Fruit fly (Drosophila melanogaster) whole organism, embryonic: ENCODE results near the gene Cad74A.

Source experiments
- Abd-B ChIP-seq: fragments of 200-800 bp; sonication (Bioruptor generic); optimal IDR thresholded peaks from 2 replicates; lab custom pipeline; 2018; ENCODE audit warnings: missing biosample characterization, mild to moderate bottlenecking, missing genetic modification characterization, moderate library complexity
- BEAF-32 ChIP-seq: fragments of 200-800 bp; sonication (Bioruptor generic); optimal IDR thresholded peaks from 3 replicates; lab custom pipeline; 2017; ENCODE audit warnings: missing biosample characterization, missing genetic modification characterization, mild to moderate bottlenecking, moderate library complexity, missing genetic modification reagents
- Bdp1 ChIP-seq: fragments of 200-800 bp; sonication (Bioruptor generic); optimal IDR thresholded peaks from 3 replicates; lab custom pipeline; 2016; ENCODE audit warnings: missing biosample characterization, missing genetic modification characterization
- Bgb ChIP-seq: fragments of 200-800 bp; sonication (Bioruptor generic); IDR thresholded peaks from 2 replicates; pipeline ENCODE4 v1.3.6; 2022; ENCODE audit warnings: missing biosample characterization, missing genetic modification characterization; ENCODE audit not compliant: partially characterized antibody
- CG11456 ChIP-seq: fragments of 200-800 bp; sonication (Bioruptor generic); IDR thresholded peaks from 3 replicates; pipeline ENCODE4 v1.3.6; 2022; ENCODE audit warnings: missing biosample characterization, missing genetic modification characterization
- CG11504 ChIP-seq: fragments of 200-800 bp; sonication (Bioruptor generic); optimal IDR thresholded peaks from 3 replicates; lab custom pipeline; 2019; ENCODE audit warnings: missing biosample characterization, mild to moderate bottlenecking, missing genetic modification characterization, moderate library complexity
- CG14710 ChIP-seq: fragments of 200-800 bp; sonication (Bioruptor generic); optimal IDR thresholded peaks from 3 replicates; lab custom pipeline; 2019; ENCODE audit warnings: missing biosample characterization, mild to moderate bottlenecking, missing genetic modification characterization, moderate library complexity
- CG16813 ChIP-seq: fragments of 200-800 bp; sonication (Bioruptor generic); IDR thresholded peaks from 3 replicates; pipeline ENCODE4 v1.3.6; 2022; ENCODE audit warnings: missing biosample characterization, missing genetic modification characterization; ENCODE audit not compliant: partially characterized antibody
- CG17829 ChIP-seq: fragments of 200-800 bp; optimal IDR thresholded peaks from 2 replicates; lab custom pipeline; 2019; ENCODE audit warnings: missing biosample characterization, mild to moderate bottlenecking, missing genetic modification characterization, moderate library complexity
- CG18599 ChIP-seq: fragments of 200-800 bp; sonication (Bioruptor generic); optimal IDR thresholded peaks from 3 replicates; lab custom pipeline; 2017; ENCODE audit warnings: missing biosample characterization, missing genetic modification characterization, mild to moderate bottlenecking, moderate library complexity, missing genetic modification reagents
- CG2712 ChIP-seq: fragments of 200-800 bp; optimal IDR thresholded peaks from 3 replicates; lab custom pipeline; 2019; ENCODE audit warnings: missing biosample characterization, mild to moderate bottlenecking, missing genetic modification characterization, moderate library complexity
- CG3847 ChIP-seq: fragments of 200-800 bp; sonication (Bioruptor generic); IDR thresholded peaks from 2 replicates; pipeline ENCODE4 v1.3.6; 2022; ENCODE audit warnings: missing biosample characterization, missing genetic modification characterization
- CG3995 ChIP-seq: fragments of 200-800 bp; sonication (Bioruptor generic); optimal IDR thresholded peaks from 3 replicates; lab custom pipeline; 2016; ENCODE audit warnings: missing biosample characterization, missing genetic modification characterization
- CG42726 ChIP-seq: fragments of 200-800 bp; sonication (Bioruptor generic); IDR thresholded peaks from 2 replicates; pipeline ENCODE4 v1.3.6; 2022; ENCODE audit warnings: missing biosample characterization, missing genetic modification characterization; ENCODE audit not compliant: partially characterized antibody
- CG4617 ChIP-seq: fragments of 200-800 bp; sonication (Bioruptor generic); optimal IDR thresholded peaks from 3 replicates; lab custom pipeline; 2016; ENCODE audit warnings: missing biosample characterization, missing genetic modification characterization, borderline replicate concordance
- CG6791 ChIP-seq: fragments of 200-800 bp; sonication (Bioruptor generic); IDR thresholded peaks from 3 replicates; pipeline ENCODE4 v1.3.6; 2022; ENCODE audit warnings: missing biosample characterization, missing genetic modification characterization; ENCODE audit not compliant: partially characterized antibody
- CG8290 ChIP-seq, 3 experiments: fragments of 200-800 bp; sonication (Bioruptor generic); optimal IDR thresholded peaks; 2 replicates each; lab custom pipeline; 2016 to 2019; ENCODE audit warnings: missing biosample characterization in 3 of 3, missing genetic modification characterization in 3 of 3, mild to moderate bottlenecking in 2 of 3, moderate library complexity in 1 of 3
- CG8359 ChIP-seq: fragments of 200-800 bp; sonication (Bioruptor generic); optimal IDR thresholded peaks from 2 replicates; lab custom pipeline; 2017; ENCODE audit warnings: missing biosample characterization, mild to moderate bottlenecking, missing genetic modification characterization, borderline replicate concordance
- CG9797 ChIP-seq: fragments of 200-800 bp; sonication (Bioruptor generic); optimal IDR thresholded peaks from 3 replicates; lab custom pipeline; 2018; ENCODE audit warnings: missing biosample characterization, mild to moderate bottlenecking, missing genetic modification characterization
- CTCF ChIP-seq: fragments of 200-800 bp; sonication (Bioruptor generic); optimal IDR thresholded peaks from 2 replicates; lab custom pipeline; 2017; ENCODE audit warnings: missing biosample characterization, mild to moderate bottlenecking, missing genetic modification characterization, moderate library complexity
- Camta ChIP-seq: fragments of 200-800 bp; sonication (Bioruptor generic); optimal IDR thresholded peaks from 2 replicates; lab custom pipeline; 2016; ENCODE audit warnings: missing biosample characterization, missing genetic modification characterization
- CoRest ChIP-seq: fragments of 200-800 bp; sonication (Bioruptor generic); optimal IDR thresholded peaks from 3 replicates; lab custom pipeline; 2018; ENCODE audit warnings: missing biosample characterization, mild to moderate bottlenecking, missing genetic modification characterization, moderate library complexity
- Dp ChIP-seq: fragments of 200-800 bp; sonication (Bioruptor generic); optimal IDR thresholded peaks from 2 replicates; lab custom pipeline; 2018; ENCODE audit warnings: missing biosample characterization, mild to moderate bottlenecking, missing genetic modification characterization, moderate library complexity
- E2f2 ChIP-seq: fragments of 200-800 bp; sonication (Bioruptor generic); IDR thresholded peaks from 2 replicates; pipeline ENCODE4 v1.3.6; 2022; ENCODE audit warnings: missing biosample characterization, missing genetic modification characterization
- Ets97D ChIP-seq: fragments of 200-800 bp; sonication (Bioruptor generic); optimal IDR thresholded peaks from 3 replicates; lab custom pipeline; 2016; ENCODE audit warnings: missing biosample characterization, missing genetic modification characterization
- Lhr ChIP-seq: fragments of 200-800 bp; sonication (Bioruptor generic); optimal IDR thresholded peaks from 3 replicates; lab custom pipeline; 2017; ENCODE audit warnings: mild to moderate bottlenecking, missing biosample characterization, missing genetic modification reagents, missing genetic modification characterization
- MBD-R2 ChIP-seq: fragments of 200-800 bp; sonication (Bioruptor generic); IDR thresholded peaks from 2 replicates; pipeline ENCODE4 v1.3.6; 2022; ENCODE audit warnings: missing biosample characterization, missing genetic modification characterization
- Med ChIP-seq: fragments of 200-800 bp; sonication (Bioruptor generic); peaks from one replicate; lab custom pipeline; 2016; ENCODE audit warnings: missing biosample characterization, missing genetic modification characterization, mild to moderate bottlenecking, inconsistent platforms, moderate library complexity
- Myb ChIP-seq: fragments of 200-800 bp; sonication (Bioruptor generic); optimal IDR thresholded peaks from 2 replicates; lab custom pipeline; 2016; ENCODE audit warnings: missing biosample characterization, missing genetic modification characterization
- Opbp ChIP-seq: fragments of 200-800 bp; sonication (Bioruptor generic); IDR thresholded peaks from 3 replicates; pipeline ENCODE4 v1.3.6; 2022; ENCODE audit warnings: missing biosample characterization, missing genetic modification characterization; ENCODE audit not compliant: partially characterized antibody
- Scr ChIP-seq: fragments of 200-800 bp; sonication (Bioruptor generic); IDR thresholded peaks from 2 replicates; pipeline ENCODE4 v1.3.6; 2022; ENCODE audit warnings: missing biosample characterization, missing genetic modification characterization; ENCODE audit not compliant: partially characterized antibody
- amos ChIP-seq: fragments of 200-800 bp; sonication (Bioruptor generic); IDR thresholded peaks from 2 replicates; pipeline ENCODE4 v1.3.6; 2022; ENCODE audit warnings: missing biosample characterization, missing genetic modification characterization; ENCODE audit not compliant: partially characterized antibody
- bcd ChIP-seq: fragments of 200-800 bp; sonication (Bioruptor generic); optimal IDR thresholded peaks from 2 replicates; lab custom pipeline; 2017; ENCODE audit warnings: missing biosample characterization, mild to moderate bottlenecking, missing genetic modification characterization
- croc ChIP-seq: fragments of 200-800 bp; sonication (Bioruptor generic); conservative IDR thresholded peaks from 3 replicates; pipeline ENCODE4 v1.3.6; 2022; ENCODE audit warnings: missing biosample characterization, missing genetic modification characterization
- crp ChIP-seq, 2 experiments: fragments of 200-800 bp; sonication (Bioruptor generic); optimal IDR thresholded peaks; 2 replicates in 1 of 2; 3 replicates in 1 of 2; lab custom pipeline; 2017; ENCODE audit warnings: missing biosample characterization in 2 of 2, missing genetic modification characterization in 2 of 2, mild to moderate bottlenecking in 1 of 2, moderate library complexity in 1 of 2
- ftz-f1 ChIP-seq: fragments of 200-800 bp; sonication (Bioruptor generic); optimal IDR thresholded peaks from 2 replicates; lab custom pipeline; 2016; ENCODE audit warnings: missing biosample characterization, missing genetic modification characterization
- gfzf ChIP-seq: fragments of 200-800 bp; sonication (Bioruptor generic); optimal IDR thresholded peaks from 2 replicates; lab custom pipeline; 2016; ENCODE audit warnings: missing biosample characterization, mild to moderate bottlenecking, missing genetic modification characterization, moderate library complexity
- hbn ChIP-seq: fragments of 200-800 bp; sonication (Bioruptor generic); IDR thresholded peaks from 2 replicates; pipeline ENCODE4 v1.3.6; 2022; ENCODE audit warnings: missing biosample characterization, missing genetic modification characterization; ENCODE audit not compliant: partially characterized antibody
- jigr1 ChIP-seq: fragments of 200-800 bp; sonication (Bioruptor generic); IDR thresholded peaks from 3 replicates; pipeline ENCODE4 v1.3.6; 2022; ENCODE audit warnings: missing biosample characterization, missing genetic modification characterization
- knrl ChIP-seq: fragments of 200-800 bp; sonication (Bioruptor generic); IDR thresholded peaks from 3 replicates; pipeline ENCODE4 v1.3.6; 2022; ENCODE audit warnings: missing biosample characterization, missing genetic modification characterization; ENCODE audit not compliant: partially characterized antibody
- nmo ChIP-seq: fragments of 200-800 bp; sonication (Bioruptor generic); optimal IDR thresholded peaks from 2 replicates; lab custom pipeline; 2018; ENCODE audit warnings: missing biosample characterization, mild to moderate bottlenecking, missing genetic modification characterization, moderate library complexity
- onecut ChIP-seq: fragments of 200-800 bp; sonication (Bioruptor generic); IDR thresholded peaks from 2 replicates; pipeline ENCODE4 v1.3.6; 2022; ENCODE audit warnings: missing biosample characterization, missing genetic modification characterization
- pzg ChIP-seq: fragments of 200-800 bp; sonication (Bioruptor generic); optimal IDR thresholded peaks from 3 replicates; lab custom pipeline; 2018; ENCODE audit warnings: missing biosample characterization, mild to moderate bottlenecking, missing genetic modification characterization, moderate library complexity
- row ChIP-seq: fragments of 200-800 bp; sonication (Bioruptor generic); IDR thresholded peaks from 3 replicates; pipeline ENCODE4 v1.3.6; 2022; ENCODE audit warnings: missing biosample characterization, missing genetic modification characterization
- sr ChIP-seq: fragments of 200-800 bp; sonication (Bioruptor generic); IDR thresholded peaks from 3 replicates; pipeline ENCODE4 v1.3.6; 2022; ENCODE audit warnings: missing biosample characterization, missing genetic modification characterization
- trem ChIP-seq: fragments of 200-800 bp; optimal IDR thresholded peaks from 3 replicates; lab custom pipeline; 2019; ENCODE audit warnings: missing biosample characterization, mild to moderate bottlenecking, missing genetic modification characterization, moderate library complexity
- unc-4 ChIP-seq: fragments of 200-800 bp; sonication (Bioruptor generic); IDR thresholded peaks from 2 replicates; pipeline ENCODE4 v1.3.6; 2022; ENCODE audit warnings: missing biosample characterization, missing genetic modification characterization; ENCODE audit not compliant: partially characterized antibody
- unpg ChIP-seq: fragments of 200-800 bp; sonication (Bioruptor generic); optimal IDR thresholded peaks from 3 replicates; lab custom pipeline; 2018; ENCODE audit warnings: missing biosample characterization, mild to moderate bottlenecking, missing genetic modification characterization, moderate library complexity

The Cad74A gene

DNA sequence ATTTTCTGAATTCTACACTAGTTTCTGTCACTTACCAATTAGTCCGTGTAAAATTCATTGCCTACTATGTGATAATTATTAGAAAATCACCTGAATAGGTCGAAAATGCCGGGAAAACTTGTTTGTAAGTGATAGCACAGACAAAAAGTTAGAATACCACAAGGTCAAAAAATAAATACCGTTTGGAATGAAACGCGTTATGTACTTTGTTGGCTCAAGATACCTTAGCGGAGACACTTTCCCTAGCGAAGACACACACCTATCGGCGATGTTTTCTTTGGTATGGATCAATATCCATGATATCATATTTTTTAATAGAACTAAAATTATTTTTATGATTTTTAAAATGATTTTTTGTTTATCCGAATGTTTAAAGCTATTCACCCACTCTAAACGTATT lies 40.2 kb downstream of the Cad74A start, which contains the start of gene CG6479:
TSS of gene CG6479 (minus strand) at position 141 of the 400 bp plus-strand sequence.
- TF ChIP-seq unpg: no peak
- TF ChIP-seq CG16813 (GFP tag; lab: Robert Waterston, UW): peak; percentile 66
- TF ChIP-seq bcd: peak; percentile 3
- TF ChIP-seq knrl: peak; percentile 70
- TF ChIP-seq Bgb (GFP tag; lab: Robert Waterston, UW): 0 out of 2 replicates have a peak, but pooled peaks have one; percentile 32
- peak in 1 of 2 experiments; percentile 2 for TF ChIP-seq crp (GFP tag; optimal IDR thresholded peaks at IDR 0.05; lab: Kevin White, UChicago)
- TF ChIP-seq row (GFP tag; lab: Robert Waterston, UW): peak; percentile 36; the same call in 1 of the 3 replicates
- TF ChIP-seq CG6791: peak; percentile 60; the same call in 2 of the 3 replicates
- TF ChIP-seq gfzf (GFP tag; lab: Kevin White, UChicago): peak; percentile 93
- TF ChIP-seq CG9797: peak; percentile 66
- TF ChIP-seq Scr (GFP tag; lab: Robert Waterston, UW): peak; percentile 66
- TF ChIP-seq croc (GFP tag; lab: Robert Waterston, UW): no peak
- TF ChIP-seq BEAF-32 (GFP tag; lab: Kevin White, UChicago): peak; percentile 73
- TF ChIP-seq CG18599 (GFP tag; lab: Kevin White, UChicago): no peak
- peak; percentile 85 for TF ChIP-seq MBD-R2 (GFP tag; lab: Robert Waterston, UW)
- TF ChIP-seq CG14710 (tag; lab: Kevin White, UChicago): peak; percentile 47
- peak; percentile 28 for TF ChIP-seq CG11504 (tag; lab: Kevin White, UChicago)
- peak; percentile 19 for TF ChIP-seq CG3995
- peak; percentile 0 for TF ChIP-seq CG4617 (GFP tag; lab: Kevin White, UChicago)
- peak; percentile 86 for TF ChIP-seq ftz-f1
- peak; percentile 47; the same call in 1 of the 2 replicates for TF ChIP-seq unc-4 (GFP tag; lab: Robert Waterston, UW)
- TF ChIP-seq nmo (GFP tag; lab: Kevin White, UChicago): peak; percentile 41
- no peak for TF ChIP-seq sr (GFP tag; lab: Robert Waterston, UW)
- 0 out of 3 replicates have a peak, but pooled peaks have one; percentile 68 for TF ChIP-seq Opbp (GFP tag; lab: Robert Waterston, UW)
- TF ChIP-seq CG2712 (tag; lab: Kevin White, UChicago): peak; percentile 24
- TF ChIP-seq Lhr: peak; percentile 81
- no peak for TF ChIP-seq Camta (GFP tag; lab: Kevin White, UChicago)
- peak; percentile 30 for TF ChIP-seq Med
- peak; percentile 40 for TF ChIP-seq Ets97D (GFP tag; lab: Kevin White, UChicago)
- peak; percentile 29 for TF ChIP-seq CoRest
- TF ChIP-seq CG3847: no peak
- TF ChIP-seq Bdp1 (GFP tag; lab: Kevin White, UChicago): peak; percentile 28
- peak; percentile 49 for TF ChIP-seq Dp (GFP tag; lab: Kevin White, UChicago)
- TF ChIP-seq CG17829 (tag; lab: Kevin White, UChicago): peak; percentile 20
- no peak for TF ChIP-seq CG11456 (GFP tag; lab: Robert Waterston, UW)
- peak; percentile 34 for TF ChIP-seq CTCF (GFP tag; lab: Kevin White, UChicago)
- peak; percentile 80 for TF ChIP-seq onecut (GFP tag; lab: Robert Waterston, UW)
- TF ChIP-seq amos: peak; percentile 74
- peak; percentile 65 for TF ChIP-seq trem (tag; lab: Kevin White, UChicago)
- peak; percentile 32; the same call in 1 of the 2 replicates for TF ChIP-seq CG42726 (GFP tag; lab: Robert Waterston, UW)
- peak; percentile 51 for TF ChIP-seq E2f2 (GFP tag; lab: Robert Waterston, UW)
- TF ChIP-seq hbn (GFP tag; lab: Robert Waterston, UW): peak; percentile 28; the same call in 1 of the 2 replicates
- peak; percentile 52 for TF ChIP-seq CG8290 (GFP tag; optimal IDR thresholded peaks at IDR 0.05; lab: Kevin White, UChicago)
- no peak for TF ChIP-seq CG8290 (tag; optimal IDR thresholded peaks at IDR 0.05; lab: Kevin White, UChicago)
- peak; percentile 74 for TF ChIP-seq pzg (GFP tag; lab: Kevin White, UChicago)
- peak; percentile 16 for TF ChIP-seq Abd-B (GFP tag; lab: Kevin White, UChicago)
- TF ChIP-seq jigr1: peak; percentile 34; the same call in 1 of the 3 replicates
- TF ChIP-seq CG8359 (GFP tag; lab: Kevin White, UChicago): no peak
- TF ChIP-seq Myb (GFP tag; lab: Kevin White, UChicago): peak; percentile 4
